Worm (Caenorhabditis elegans): Measurements from ENCODE around the gene F58E6.5.

Gene F58E6.5

ce11 chrV:9753554-9753953 lies 805 bp downstream of the F58E6.5 start:
- no peak for TF ChIP-seq klf-2 (GFP tag; conservative IDR thresholded peaks at IDR 0.05)
- TF ChIP-seq med-1 (GFP tag; optimal IDR thresholded peaks at IDR 0.05; ENCODE audit: insufficient read depth): no peak
- no peak for TF ChIP-seq T22C8.4 (GFP tag; IDR thresholded peaks at IDR 0.05)
- no peak for TF ChIP-seq flt-1 (GFP tag; IDR thresholded peaks at IDR 0.05)
- TF ChIP-seq ztf-23 (GFP tag; IDR thresholded peaks at IDR 0.05): no peak
- TF ChIP-seq cog-1 (tag; optimal IDR thresholded peaks at IDR 0.05): no peak
- TF ChIP-seq tab-1 (GFP tag; IDR thresholded peaks at IDR 0.05): no peak
- TF ChIP-seq ref-1 (GFP tag; conservative IDR thresholded peaks at IDR 0.05): no peak

- no peak for TF ChIP-seq ztf-23 (GFP tag; IDR thresholded peaks at IDR 0.05)
- TF ChIP-seq ref-1 (GFP tag; conservative IDR thresholded peaks at IDR 0.05): no peak
- TF ChIP-seq med-1 (GFP tag; optimal IDR thresholded peaks at IDR 0.05; ENCODE audit: insufficient read depth): no peak
- no peak for TF ChIP-seq klf-2 (GFP tag; conservative IDR thresholded peaks at IDR 0.05)
- TF ChIP-seq tab-1 (GFP tag; IDR thresholded peaks at IDR 0.05): no peak
- no peak for TF ChIP-seq ztf-29 (GFP tag; IDR thresholded peaks at IDR 0.05)
- TF ChIP-seq cog-1 (tag; optimal IDR thresholded peaks at IDR 0.05): no peak
- TF ChIP-seq flt-1 (GFP tag; IDR thresholded peaks at IDR 0.05): no peak
- TF ChIP-seq T22C8.4 (GFP tag; IDR thresholded peaks at IDR 0.05): no peak
These were observed 1.4 kb downstream of the F58E6.5 start, which contains the start of gene F58E6.6 for ce11 chrV:9752918-9753317. Gene F58E6.6, minus strand, starts transcription at chrV:9753018.

ce11 chrV:9750308-9750707 lies 4.1 kb downstream of the F58E6.5 start, which contains the start of gene F58E6.4:
Gene F58E6.4, minus strand, starts transcription at chrV:9750408.
- no peak for TF ChIP-seq ref-1 (GFP tag; conservative IDR thresholded peaks at IDR 0.05)
- no peak for TF ChIP-seq cog-1 (tag; optimal IDR thresholded peaks at IDR 0.05)
- TF ChIP-seq ztf-23 (GFP tag; IDR thresholded peaks at IDR 0.05): no peak
- TF ChIP-seq tab-1 (GFP tag; IDR thresholded peaks at IDR 0.05): no peak
- TF ChIP-seq T22C8.4 (GFP tag; IDR thresholded peaks at IDR 0.05): no peak

- TF ChIP-seq tab-1 (GFP tag; IDR thresholded peaks at IDR 0.05): no peak
- no peak for TF ChIP-seq ztf-23 (GFP tag; IDR thresholded peaks at IDR 0.05)
- TF ChIP-seq ref-1 (GFP tag; conservative IDR thresholded peaks at IDR 0.05): no peak
- TF ChIP-seq T22C8.4 (GFP tag; IDR thresholded peaks at IDR 0.05): no peak
These were observed 9.4 kb downstream of the F58E6.5 start, which contains the start of gene F58E6.13 for ce11 chrV:9744934-9745333. Gene F58E6.13, plus strand, starts transcription at chrV:9745234.

- TF ChIP-seq med-1 (GFP tag; optimal IDR thresholded peaks at IDR 0.05; ENCODE audit: insufficient read depth) (no peak), ref-1 (GFP tag; conservative IDR thresholded peaks at IDR 0.05) (no peak), tab-1 (GFP tag; IDR thresholded peaks at IDR 0.05) (no peak), cog-1 (tag; optimal IDR thresholded peaks at IDR 0.05) (no peak), T22C8.4 (GFP tag; IDR thresholded peaks at IDR 0.05) (no peak), klf-2 (GFP tag; conservative IDR thresholded peaks at IDR 0.05) (no peak), ztf-23 (GFP tag; IDR thresholded peaks at IDR 0.05) (no peak), flt-1 (GFP tag; IDR thresholded peaks at IDR 0.05) (no peak), ztf-29 (GFP tag; IDR thresholded peaks at IDR 0.05) (no peak)
These were observed 13.5 kb downstream of the F58E6.5 start, which contains the start of gene sta-2 for ce11 chrV:9740858-9741257. Gene sta-2, plus strand, starts transcription at chrV:9741206.

- TF ChIP-seq ztf-29 (GFP tag; IDR thresholded peaks at IDR 0.05) (no peak), cog-1 (tag; optimal IDR thresholded peaks at IDR 0.05) (no peak), flt-1 (GFP tag; IDR thresholded peaks at IDR 0.05) (no peak), ztf-23 (GFP tag; IDR thresholded peaks at IDR 0.05) (no peak), klf-2 (GFP tag; conservative IDR thresholded peaks at IDR 0.05) (no peak), T22C8.4 (GFP tag; IDR thresholded peaks at IDR 0.05) (no peak), med-1 (GFP tag; optimal IDR thresholded peaks at IDR 0.05; ENCODE audit: insufficient read depth) (no peak), ref-1 (GFP tag; conservative IDR thresholded peaks at IDR 0.05) (no peak), tab-1 (GFP tag; IDR thresholded peaks at IDR 0.05) (no peak)
These were observed 15.0 kb downstream of the F58E6.5 start, which contains the start of gene marc-1 for ce11 chrV:9739402-9739801. Gene marc-1, plus strand, starts transcription at chrV:9739702.

- TF ChIP-seq ztf-29 (GFP tag; IDR thresholded peaks at IDR 0.05): no peak
These were observed 16.2 kb downstream of the F58E6.5 start for ce11 chrV:9738077-9738705.

ce11 chrV:9737287-9737686 lies 17.1 kb downstream of the F58E6.5 start, which contains the start of gene aqp-4:
Gene aqp-4, plus strand, starts transcription at chrV:9737556.
- TF ChIP-seq ztf-23 (GFP tag; IDR thresholded peaks at IDR 0.05) (no peak), med-1 (GFP tag; optimal IDR thresholded peaks at IDR 0.05; ENCODE audit: insufficient read depth) (no peak), klf-2 (GFP tag; conservative IDR thresholded peaks at IDR 0.05) (no peak), ref-1 (GFP tag; conservative IDR thresholded peaks at IDR 0.05) (no peak)

ce11 chrV:9733920-9734454 lies 20.4 kb downstream of the F58E6.5 start, which contains the start of gene cal-7:
Gene cal-7, plus strand, starts transcription at chrV:9734103.
- TF ChIP-seq cog-1 (tag; optimal IDR thresholded peaks at IDR 0.05) (no peak), med-1 (GFP tag; optimal IDR thresholded peaks at IDR 0.05; ENCODE audit: insufficient read depth) (no peak), ztf-23 (GFP tag; IDR thresholded peaks at IDR 0.05) (no peak)

- no peak for TF ChIP-seq ztf-29 (GFP tag; IDR thresholded peaks at IDR 0.05)
- TF ChIP-seq flt-1 (GFP tag; IDR thresholded peaks at IDR 0.05): no peak
- TF ChIP-seq klf-2 (GFP tag; conservative IDR thresholded peaks at IDR 0.05): no peak
- no peak for TF ChIP-seq cog-1 (tag; optimal IDR thresholded peaks at IDR 0.05)
These were observed 22.5 kb downstream of the F58E6.5 start for ce11 chrV:9731852-9732251.
